Fruit fly (Drosophila melanogaster) whole organism, embryonic: ENCODE results near the gene Usp10.

Experiments
- Atf3 ChIP-seq: fragments of 200-800 bp; sonication (Bioruptor generic); optimal IDR thresholded peaks from 3 replicates; lab custom pipeline; 2016; ENCODE audit warnings: missing biosample characterization, missing genetic modification characterization
- Blimp-1 ChIP-seq: fragments of 200-800 bp; sonication (Bioruptor generic); optimal IDR thresholded peaks from 3 replicates; lab custom pipeline; 2018; ENCODE audit warnings: missing biosample characterization, missing genetic modification characterization, mild to moderate bottlenecking, moderate library complexity, missing genetic modification reagents
- CG10267 ChIP-seq: fragments of 200-800 bp; sonication (Bioruptor generic); optimal IDR thresholded peaks from 2 replicates; lab custom pipeline; 2018; ENCODE audit warnings: missing biosample characterization, mild to moderate bottlenecking, missing genetic modification characterization, moderate library complexity
- CG11247 ChIP-seq: fragments of 200-800 bp; sonication (Bioruptor generic); IDR thresholded peaks from 2 replicates; pipeline ENCODE4 v1.3.6; 2022; ENCODE audit warnings: missing biosample characterization, missing genetic modification characterization
- CG11398 ChIP-seq: fragments of 200-800 bp; sonication (Bioruptor generic); optimal IDR thresholded peaks from 2 replicates; lab custom pipeline; 2016; ENCODE audit warnings: missing biosample characterization, missing genetic modification characterization
- CG11504 ChIP-seq: fragments of 200-800 bp; sonication (Bioruptor generic); optimal IDR thresholded peaks from 3 replicates; lab custom pipeline; 2019; ENCODE audit warnings: missing biosample characterization, mild to moderate bottlenecking, missing genetic modification characterization, moderate library complexity
- CG11560 ChIP-seq: fragments of 200-800 bp; sonication (Bioruptor generic); IDR thresholded peaks from 3 replicates; pipeline ENCODE4 v1.3.6; 2022; ENCODE audit warnings: missing biosample characterization, missing genetic modification characterization
- CG12104 ChIP-seq: fragments of 200-800 bp; sonication (Bioruptor generic); optimal IDR thresholded peaks from 3 replicates; lab custom pipeline; 2016; ENCODE audit warnings: missing biosample characterization, missing genetic modification characterization
- CG13287 ChIP-seq: fragments of 200-800 bp; sonication (Bioruptor generic); IDR thresholded peaks from 2 replicates; pipeline ENCODE4 v1.3.6; 2022; ENCODE audit warnings: missing biosample characterization, missing genetic modification characterization; ENCODE audit not compliant: partially characterized antibody
- CG14710 ChIP-seq: fragments of 200-800 bp; sonication (Bioruptor generic); optimal IDR thresholded peaks from 3 replicates; lab custom pipeline; 2019; ENCODE audit warnings: missing biosample characterization, mild to moderate bottlenecking, missing genetic modification characterization, moderate library complexity
- CG15696 ChIP-seq: fragments of 200-800 bp; sonication (Bioruptor generic); optimal IDR thresholded peaks from 2 replicates; lab custom pipeline; 2019; ENCODE audit warnings: missing biosample characterization, mild to moderate bottlenecking, missing genetic modification characterization, moderate library complexity
- CG1602 ChIP-seq: fragments of 200-800 bp; sonication (Bioruptor generic); optimal IDR thresholded peaks from 3 replicates; lab custom pipeline; 2016; ENCODE audit warnings: missing biosample characterization, missing genetic modification characterization
- CG1603 ChIP-seq: fragments of 200-800 bp; sonication (Bioruptor generic); optimal IDR thresholded peaks from 2 replicates; lab custom pipeline; 2019; ENCODE audit warnings: missing biosample characterization, mild to moderate bottlenecking, missing genetic modification characterization, moderate library complexity
- CG17359 ChIP-seq: fragments of 200-800 bp; sonication (Bioruptor generic); optimal IDR thresholded peaks from 3 replicates; lab custom pipeline; 2018; ENCODE audit warnings: missing biosample characterization, mild to moderate bottlenecking, missing genetic modification characterization, moderate library complexity
- CG1792 ChIP-seq: fragments of 200-800 bp; sonication (Bioruptor generic); optimal IDR thresholded peaks from 2 replicates; lab custom pipeline; 2016; ENCODE audit warnings: missing biosample characterization, missing genetic modification characterization
- CG31441 ChIP-seq: fragments of 200-800 bp; sonication (Bioruptor generic); IDR thresholded peaks from 2 replicates; pipeline ENCODE4 v1.3.6; 2022; ENCODE audit warnings: missing biosample characterization, missing genetic modification characterization
- CG32772 ChIP-seq: fragments of 200-800 bp; sonication (Bioruptor generic); IDR thresholded peaks from 2 replicates; pipeline ENCODE4 v1.3.6; 2022; ENCODE audit warnings: missing biosample characterization, missing genetic modification characterization
- CG3281 ChIP-seq: fragments of 200-800 bp; sonication (Bioruptor generic); optimal IDR thresholded peaks from 3 replicates; lab custom pipeline; 2017; ENCODE audit warnings: missing biosample characterization, mild to moderate bottlenecking, missing genetic modification characterization
- CG6689 ChIP-seq: fragments of 200-800 bp; sonication (Bioruptor generic); IDR thresholded peaks from 2 replicates; pipeline ENCODE4 v1.3.6; 2022; ENCODE audit warnings: missing biosample characterization, missing genetic modification characterization
- CG7839 ChIP-seq: fragments of 200-800 bp; sonication (Bioruptor generic); optimal IDR thresholded peaks from 3 replicates; lab custom pipeline; 2018; ENCODE audit warnings: missing biosample characterization, mild to moderate bottlenecking, missing genetic modification characterization, moderate library complexity
- CG8290 ChIP-seq, 3 experiments: fragments of 200-800 bp; sonication (Bioruptor generic); optimal IDR thresholded peaks; 2 replicates each; lab custom pipeline; 2016 to 2019; ENCODE audit warnings: missing biosample characterization in 3 of 3, missing genetic modification characterization in 3 of 3, mild to moderate bottlenecking in 2 of 3, moderate library complexity in 1 of 3
- D19B ChIP-seq: fragments of 200-800 bp; sonication (Bioruptor generic); optimal IDR thresholded peaks from 2 replicates; lab custom pipeline; 2017; ENCODE audit warnings: missing biosample characterization, mild to moderate bottlenecking, missing genetic modification characterization
- Dad ChIP-seq: fragments of 200-800 bp; sonication (Bioruptor generic); optimal IDR thresholded peaks from 3 replicates; lab custom pipeline; 2016; ENCODE audit warnings: missing biosample characterization, missing genetic modification characterization
- Dbx ChIP-seq: fragments of 200-800 bp; sonication (Bioruptor generic); IDR thresholded peaks from 3 replicates; pipeline ENCODE4 v1.3.6; 2022; ENCODE audit warnings: missing biosample characterization, missing genetic modification characterization
- Fer1 ChIP-seq: fragments of 200-800 bp; sonication (Bioruptor generic); optimal IDR thresholded peaks from 2 replicates; lab custom pipeline; 2017; ENCODE audit warnings: missing biosample characterization, mild to moderate bottlenecking, missing genetic modification characterization
- Fer3 ChIP-seq: fragments of 200-800 bp; sonication (Bioruptor generic); optimal IDR thresholded peaks from 2 replicates; lab custom pipeline; 2018; ENCODE audit warnings: missing biosample characterization, mild to moderate bottlenecking, missing genetic modification characterization, moderate library complexity
- HLH3B ChIP-seq: fragments of 200-800 bp; sonication (Bioruptor generic); IDR thresholded peaks from 2 replicates; pipeline ENCODE4 v1.3.6; 2022; ENCODE audit warnings: missing biosample characterization, missing genetic modification characterization
- Meics ChIP-seq: fragments of 200-800 bp; sonication (Bioruptor generic); optimal IDR thresholded peaks from 2 replicates; lab custom pipeline; 2017; ENCODE audit warnings: missing biosample characterization, mild to moderate bottlenecking, missing genetic modification characterization
- Nf-YC ChIP-seq: fragments of 200-800 bp; optimal IDR thresholded peaks from 3 replicates; lab custom pipeline; 2019; ENCODE audit warnings: missing biosample characterization, mild to moderate bottlenecking, missing genetic modification characterization, moderate library complexity
- Rfx ChIP-seq: fragments of 200-800 bp; sonication (Bioruptor generic); IDR thresholded peaks from 2 replicates; pipeline ENCODE4 v1.3.6; 2022; ENCODE audit warnings: missing biosample characterization, missing genetic modification characterization
- Vsx1 ChIP-seq: fragments of 200-800 bp; sonication (Bioruptor generic); optimal IDR thresholded peaks from 2 replicates; lab custom pipeline; 2017; ENCODE audit warnings: missing biosample characterization, mild to moderate bottlenecking, missing genetic modification characterization, missing genetic modification reagents
- chinmo ChIP-seq: fragments of 200-800 bp; sonication (Bioruptor generic); IDR thresholded peaks from 4 replicates; pipeline ENCODE4 v1.3.6; 2022; ENCODE audit warnings: missing biosample characterization, missing genetic modification characterization; ENCODE audit not compliant: partially characterized antibody
- chm ChIP-seq: fragments of 200-800 bp; sonication (Bioruptor generic); IDR thresholded peaks from 2 replicates; pipeline ENCODE4 v1.3.6; 2022; ENCODE audit warnings: missing biosample characterization, missing genetic modification characterization
- chn ChIP-seq: fragments of 200-800 bp; sonication (Bioruptor generic); optimal IDR thresholded peaks from 2 replicates; lab custom pipeline; 2016; ENCODE audit warnings: missing biosample characterization, missing genetic modification characterization
- croc ChIP-seq: fragments of 200-800 bp; sonication (Bioruptor generic); conservative IDR thresholded peaks from 3 replicates; pipeline ENCODE4 v1.3.6; 2022; ENCODE audit warnings: missing biosample characterization, missing genetic modification characterization
- dysf ChIP-seq: fragments of 200-800 bp; sonication (Bioruptor generic); IDR thresholded peaks from 3 replicates; pipeline ENCODE4 v1.3.6; 2022; ENCODE audit warnings: missing biosample characterization, missing genetic modification characterization
- gce ChIP-seq: fragments of 200-800 bp; sonication (Bioruptor generic); IDR thresholded peaks from 3 replicates; pipeline ENCODE4 v1.3.6; 2022; ENCODE audit warnings: missing biosample characterization, missing genetic modification characterization
- gem ChIP-seq: fragments of 200-800 bp; sonication (Bioruptor generic); optimal IDR thresholded peaks from 2 replicates; lab custom pipeline; 2019; ENCODE audit warnings: missing biosample characterization, mild to moderate bottlenecking, missing genetic modification characterization, moderate library complexity
- gsb-n ChIP-seq: fragments of 200-800 bp; sonication (Bioruptor generic); optimal IDR thresholded peaks from 3 replicates; lab custom pipeline; 2018; ENCODE audit warnings: missing biosample characterization, mild to moderate bottlenecking, missing genetic modification characterization
- ind ChIP-seq: fragments of 200-800 bp; sonication (Bioruptor generic); optimal IDR thresholded peaks from 3 replicates; lab custom pipeline; 2016; ENCODE audit warnings: missing biosample characterization, missing genetic modification characterization
- jigr1 ChIP-seq: fragments of 200-800 bp; sonication (Bioruptor generic); IDR thresholded peaks from 3 replicates; pipeline ENCODE4 v1.3.6; 2022; ENCODE audit warnings: missing biosample characterization, missing genetic modification characterization
- lbe ChIP-seq: fragments of 200-800 bp; sonication (Bioruptor generic); optimal IDR thresholded peaks from 2 replicates; lab custom pipeline; 2016; ENCODE audit warnings: missing biosample characterization, mild to moderate bottlenecking, missing genetic modification characterization
- lilli ChIP-seq: fragments of 200-800 bp; sonication (Bioruptor generic); optimal IDR thresholded peaks from 3 replicates; lab custom pipeline; 2016; ENCODE audit warnings: missing biosample characterization, missing genetic modification characterization
- luna ChIP-seq: fragments of 200-800 bp; sonication (Bioruptor generic); optimal IDR thresholded peaks from 2 replicates; lab custom pipeline; 2016; ENCODE audit warnings: missing biosample characterization, missing genetic modification characterization
- phol ChIP-seq: fragments of 200-800 bp; sonication (Bioruptor generic); optimal IDR thresholded peaks from 3 replicates; lab custom pipeline; 2018; ENCODE audit warnings: missing biosample characterization, mild to moderate bottlenecking, missing genetic modification characterization, moderate library complexity
- ro ChIP-seq: fragments of 200-800 bp; sonication (Bioruptor generic); IDR thresholded peaks from 2 replicates; pipeline ENCODE4 v1.3.6; 2022; ENCODE audit warnings: missing biosample characterization, missing genetic modification characterization
- row ChIP-seq: fragments of 200-800 bp; sonication (Bioruptor generic); IDR thresholded peaks from 3 replicates; pipeline ENCODE4 v1.3.6; 2022; ENCODE audit warnings: missing biosample characterization, missing genetic modification characterization
- scrt ChIP-seq: fragments of 200-800 bp; sonication (Bioruptor generic); optimal IDR thresholded peaks from 2 replicates; lab custom pipeline; 2018; ENCODE audit warnings: missing biosample characterization, mild to moderate bottlenecking, missing genetic modification characterization, moderate library complexity
- sna ChIP-seq: fragments of 200-800 bp; sonication (Bioruptor generic); IDR thresholded peaks from 2 replicates; pipeline ENCODE4 v1.3.6; 2022; ENCODE audit warnings: missing biosample characterization, missing genetic modification characterization; ENCODE audit not compliant: partially characterized antibody

Gene Usp10

dm6 chr3L:882236-882891 is 10.7 kb downstream of the Usp10 start (continued):
- no peak for TF ChIP-seq Dad (GFP tag; lab: Kevin White, UChicago)
- no peak for TF ChIP-seq row (GFP tag; lab: Robert Waterston, UW)
- 0 out of 2 replicates have a peak, but pooled peaks have one; percentile 30 for TF ChIP-seq CG6689 (GFP tag; lab: Robert Waterston, UW)
- TF ChIP-seq dysf (GFP tag; lab: Robert Waterston, UW), result peak; percentile 48; the same call in 1 of the 3 replicates
- TF ChIP-seq gem, result peak; percentile 54
- peak; percentile 59 for TF ChIP-seq CG11504 (tag; lab: Kevin White, UChicago)
- TF ChIP-seq gsb-n (tag; lab: Kevin White, UChicago), result no peak
- TF ChIP-seq Vsx1, result no peak
- no peak for TF ChIP-seq CG11247 (GFP tag; lab: Robert Waterston, UW)
- peak; percentile 22 for TF ChIP-seq CG10267 (tag; lab: Kevin White, UChicago)
- no peak for TF ChIP-seq CG1603 (tag; lab: Kevin White, UChicago)
- no peak for TF ChIP-seq chn
- TF ChIP-seq CG1602 (GFP tag; lab: Kevin White, UChicago), result no peak
- no peak for TF ChIP-seq CG1792 (GFP tag; lab: Kevin White, UChicago)
- TF ChIP-seq Dbx (GFP tag; lab: Robert Waterston, UW), result no peak
- TF ChIP-seq CG3281 (GFP tag; lab: Kevin White, UChicago), result peak; percentile 47
- TF ChIP-seq CG14710, result peak; percentile 2
- no peak for TF ChIP-seq lilli (GFP tag; lab: Kevin White, UChicago)
- TF ChIP-seq Blimp-1 (GFP tag; lab: Kevin White, UChicago), result peak; percentile 54
- TF ChIP-seq CG17359 (tag; lab: Kevin White, UChicago), result peak; percentile 39
- peak; percentile 73 for TF ChIP-seq CG8290 (GFP tag; optimal IDR thresholded peaks at IDR 0.05; lab: Kevin White, UChicago)
- TF ChIP-seq CG8290 (tag; optimal IDR thresholded peaks at IDR 0.05; lab: Kevin White, UChicago), result peak in 1 of 2 experiments; percentile 32
- TF ChIP-seq CG13287 (GFP tag; lab: Robert Waterston, UW), result 0 out of 2 replicates have a peak, but pooled peaks have one; percentile 0
- TF ChIP-seq luna (GFP tag; lab: Kevin White, UChicago), result no peak
- peak; percentile 6 for TF ChIP-seq D19B (GFP tag; lab: Kevin White, UChicago)
- peak; percentile 33 for TF ChIP-seq Rfx
- TF ChIP-seq lbe, result no peak
- TF ChIP-seq CG7839 (tag; lab: Kevin White, UChicago), result peak; percentile 58
- peak; percentile 21 for TF ChIP-seq ind (GFP tag; lab: Kevin White, UChicago)
- TF ChIP-seq Atf3 (GFP tag; lab: Kevin White, UChicago), result no peak
- TF ChIP-seq HLH3B (GFP tag; lab: Robert Waterston, UW), result 0 out of 2 replicates have a peak, but pooled peaks have one; percentile 30
- no peak for TF ChIP-seq CG11560 (tag; lab: Robert Waterston, UW)
- TF ChIP-seq gce (GFP tag; lab: Robert Waterston, UW), result no peak
- peak; percentile 18 for TF ChIP-seq CG12104 (GFP tag; lab: Kevin White, UChicago)
- 0 out of 4 replicates have a peak, but pooled peaks have one; percentile 34 for TF ChIP-seq chinmo (GFP tag; lab: Robert Waterston, UW)
- no peak for TF ChIP-seq croc
- no peak for TF ChIP-seq Nf-YC (tag; lab: Kevin White, UChicago)
- TF ChIP-seq sna, result no peak
- no peak for TF ChIP-seq chm (GFP tag; lab: Robert Waterston, UW)
- no peak for TF ChIP-seq CG11398 (GFP tag; lab: Kevin White, UChicago)
- peak; percentile 52 for TF ChIP-seq phol (tag; lab: Kevin White, UChicago)
- peak; percentile 71 for TF ChIP-seq scrt (GFP tag; lab: Kevin White, UChicago)
- TF ChIP-seq CG31441 (GFP tag; lab: Robert Waterston, UW), result peak; percentile 58; the same call in 1 of the 2 replicates
- peak; percentile 7; the same call in 1 of the 2 replicates for TF ChIP-seq CG32772 (GFP tag; lab: Robert Waterston, UW)
- peak; percentile 16 for TF ChIP-seq Fer1
- TF ChIP-seq Fer3 (tag; lab: Kevin White, UChicago), result peak; percentile 33
- TF ChIP-seq ro (GFP tag; lab: Robert Waterston, UW), result no peak
- peak; percentile 59 for TF ChIP-seq Meics
- TF ChIP-seq jigr1 (GFP tag; lab: Robert Waterston, UW), result no peak
- peak; percentile 19 for TF ChIP-seq CG15696
